Fruit fly (Drosophila melanogaster) whole organism: Measurements from ENCODE around the gene CG13078.

Source experiments
- CG8478 ChIP-seq: fragments of >200 bp; optimal IDR thresholded peaks from 2 replicates; lab custom pipeline; 2018; ENCODE audit warnings: inconsistent platforms
- Dll ChIP-seq: fragments of >200 bp; optimal IDR thresholded peaks from 2 replicates; lab custom pipeline; 2017
- EcR ChIP-seq, 2 experiments: fragments of >200 bp; optimal IDR thresholded peaks; 2 replicates each; lab custom pipeline; 2017; ENCODE audit warnings: missing biosample characterization in 2 of 2, missing genetic modification characterization in 2 of 2, missing genetic modification reagents in 2 of 2
- pan ChIP-seq: fragments of >200 bp; optimal IDR thresholded peaks from 2 replicates; lab custom pipeline; 2017
- psq ChIP-seq: fragments of >200 bp; optimal IDR thresholded peaks from 2 replicates; lab custom pipeline; 2017
- usp ChIP-seq: fragments of >200 bp; optimal IDR thresholded peaks from 2 replicates; lab custom pipeline; 2017; ENCODE audit warnings: missing biosample characterization, missing genetic modification characterization, mixed read lengths

DNA sequence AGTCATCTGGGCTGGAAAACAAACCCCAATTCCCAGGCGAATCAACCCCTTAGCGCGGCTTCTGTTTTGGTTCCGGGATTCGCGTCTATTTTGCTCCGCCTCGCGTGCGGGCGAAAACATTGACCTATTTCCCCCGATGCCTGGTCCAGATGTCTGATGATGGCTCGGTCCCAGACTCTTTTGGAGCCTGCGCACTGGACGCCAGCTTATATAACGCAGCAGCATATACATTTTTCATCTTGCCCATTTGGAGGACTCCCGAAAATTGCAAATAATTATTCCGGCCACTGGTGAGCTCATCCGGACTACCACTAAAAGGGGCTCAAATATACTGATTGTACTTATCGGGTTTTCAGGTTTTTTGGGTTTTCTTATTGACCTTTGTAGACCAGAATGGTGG lies 47.7 kb upstream of the CG13078 start:
- TF ChIP-seq psq (lab: Kevin White, UChicago) = no peak
- no peak for TF ChIP-seq usp
- no peak for TF ChIP-seq CG8478 (lab: Kevin White, UChicago)
- TF ChIP-seq EcR (GFP tag; optimal IDR thresholded peaks at IDR 0.05; lab: Kevin White, UChicago) = no peak
- no peak for TF ChIP-seq Dll
- no peak for TF ChIP-seq pan (lab: Kevin White, UChicago)
